Fruit fly (Drosophila melanogaster) whole organism, embryonic: ENCODE data around the gene CG10413.

Experiments used
- Ada2b ChIP-seq: fragments of 200-800 bp; sonication (Bioruptor generic); IDR thresholded peaks from 2 replicates; pipeline ENCODE4 v1.3.6; 2022; ENCODE audit warnings: missing biosample characterization, missing genetic modification characterization
- Asciz ChIP-seq: fragments of 200-800 bp; sonication (Bioruptor generic); optimal IDR thresholded peaks from 2 replicates; lab custom pipeline; 2017; ENCODE audit warnings: missing biosample characterization, mild to moderate bottlenecking, missing genetic modification characterization, missing genetic modification reagents
- Bteb2 ChIP-seq: fragments of 200-800 bp; sonication (Bioruptor generic); optimal IDR thresholded peaks from 2 replicates; lab custom pipeline; 2016; ENCODE audit warnings: missing biosample characterization, missing genetic modification characterization
- CG10209 ChIP-seq: fragments of 200-800 bp; sonication (Bioruptor generic); optimal IDR thresholded peaks from 3 replicates; lab custom pipeline; 2017; ENCODE audit warnings: missing biosample characterization, mild to moderate bottlenecking, missing genetic modification characterization, missing genetic modification reagents
- CG12236 ChIP-seq: fragments of 200-800 bp; sonication (Bioruptor generic); optimal IDR thresholded peaks from 2 replicates; lab custom pipeline; 2016; ENCODE audit warnings: missing biosample characterization, missing genetic modification characterization
- CG12299 ChIP-seq: fragments of 200-800 bp; sonication (Bioruptor generic); optimal IDR thresholded peaks from 2 replicates; lab custom pipeline; 2018; ENCODE audit warnings: missing biosample characterization, mild to moderate bottlenecking, missing genetic modification characterization
- CG13123 ChIP-seq: fragments of 200-800 bp; sonication (Bioruptor generic); optimal IDR thresholded peaks from 2 replicates; lab custom pipeline; 2016; ENCODE audit warnings: missing biosample characterization, missing genetic modification characterization
- CG13775 ChIP-seq: fragments of 200-800 bp; sonication (Bioruptor generic); optimal IDR thresholded peaks from 3 replicates; lab custom pipeline; 2017; ENCODE audit warnings: missing biosample characterization, mild to moderate bottlenecking, missing genetic modification characterization
- CG14667 ChIP-seq: fragments of 200-800 bp; sonication (Bioruptor generic); IDR thresholded peaks from 2 replicates; pipeline ENCODE4 v1.3.6; 2022; ENCODE audit warnings: missing biosample characterization, missing genetic modification characterization
- CG16863 ChIP-seq: fragments of 200-800 bp; sonication (Bioruptor generic); optimal IDR thresholded peaks from 3 replicates; lab custom pipeline; 2016; ENCODE audit warnings: missing biosample characterization, missing genetic modification characterization
- CG17829 ChIP-seq: fragments of 200-800 bp; optimal IDR thresholded peaks from 2 replicates; lab custom pipeline; 2019; ENCODE audit warnings: missing biosample characterization, mild to moderate bottlenecking, missing genetic modification characterization, moderate library complexity
- CG31388 ChIP-seq: fragments of 200-800 bp; sonication (Bioruptor generic); optimal IDR thresholded peaks from 2 replicates; lab custom pipeline; 2016; ENCODE audit warnings: missing biosample characterization, missing genetic modification characterization
- CG32772 ChIP-seq: fragments of 200-800 bp; sonication (Bioruptor generic); IDR thresholded peaks from 2 replicates; pipeline ENCODE4 v1.3.6; 2022; ENCODE audit warnings: missing biosample characterization, missing genetic modification characterization
- CG3281 ChIP-seq: fragments of 200-800 bp; sonication (Bioruptor generic); optimal IDR thresholded peaks from 3 replicates; lab custom pipeline; 2017; ENCODE audit warnings: missing biosample characterization, mild to moderate bottlenecking, missing genetic modification characterization
- CG4360 ChIP-seq: fragments of 200-800 bp; sonication (Bioruptor generic); IDR thresholded peaks from 2 replicates; pipeline ENCODE4 v1.3.6; 2022; ENCODE audit warnings: missing biosample characterization, missing genetic modification characterization
- CG8281 ChIP-seq: fragments of 200-800 bp; sonication (Bioruptor generic); optimal IDR thresholded peaks from 2 replicates; lab custom pipeline; 2018; ENCODE audit warnings: missing biosample characterization, mild to moderate bottlenecking, missing genetic modification characterization, moderate library complexity
- CG8478 ChIP-seq: fragments of >200 bp; optimal IDR thresholded peaks from 2 replicates; lab custom pipeline; 2018
- CkIIα-i1 ChIP-seq: fragments of 200-800 bp; sonication (Bioruptor generic); IDR thresholded peaks from 2 replicates; pipeline ENCODE4 v1.3.6; 2022; ENCODE audit warnings: missing biosample characterization, missing genetic modification characterization
- D ChIP-seq, 2 experiments: fragments of 200-800 bp in 1 of 2; fragments of >200 bp in 1 of 2; sonication (Bioruptor generic) in 1 of 2; optimal IDR thresholded peaks; 2 replicates in 1 of 2; 3 replicates in 1 of 2; lab custom pipeline; 2017; ENCODE audit warnings: mild to moderate bottlenecking in 1 of 2, missing biosample characterization in 1 of 2, missing genetic modification characterization in 1 of 2, missing genetic modification reagents in 1 of 2
- Dip2 ChIP-seq: fragments of 200-800 bp; sonication (Bioruptor generic); IDR thresholded peaks from 2 replicates; pipeline ENCODE4 v1.3.6; 2022; ENCODE audit warnings: missing biosample characterization, missing genetic modification characterization
- HmgZ ChIP-seq: fragments of 200-800 bp; sonication (Bioruptor generic); optimal IDR thresholded peaks from 2 replicates; lab custom pipeline; 2018; ENCODE audit warnings: missing biosample characterization, mild to moderate bottlenecking, missing genetic modification characterization
- Myb ChIP-seq: fragments of 200-800 bp; sonication (Bioruptor generic); optimal IDR thresholded peaks from 2 replicates; lab custom pipeline; 2016; ENCODE audit warnings: missing biosample characterization, missing genetic modification characterization
- Neu2 ChIP-seq: fragments of 200-800 bp; sonication (Bioruptor generic); optimal IDR thresholded peaks from 3 replicates; lab custom pipeline; 2016; ENCODE audit warnings: missing biosample characterization, missing genetic modification characterization, borderline replicate concordance
- NfI ChIP-seq: fragments of 200-800 bp; sonication (Bioruptor generic); optimal IDR thresholded peaks from 3 replicates; lab custom pipeline; 2018; ENCODE audit warnings: missing biosample characterization, mild to moderate bottlenecking, missing genetic modification characterization, moderate library complexity
- Ravus ChIP-seq: fragments of 200-800 bp; sonication (Bioruptor generic); IDR thresholded peaks from 2 replicates; pipeline ENCODE4 v1.3.6; 2022; ENCODE audit warnings: missing biosample characterization, missing genetic modification characterization
- Scr ChIP-seq: fragments of 200-800 bp; sonication (Bioruptor generic); IDR thresholded peaks from 2 replicates; pipeline ENCODE4 v1.3.6; 2022; ENCODE audit warnings: missing biosample characterization, missing genetic modification characterization; ENCODE audit not compliant: partially characterized antibody
- Sin3A ChIP-seq: fragments of >200 bp; optimal IDR thresholded peaks from 2 replicates; lab custom pipeline; 2018
- Usf ChIP-seq: fragments of 200-800 bp; sonication (Bioruptor generic); optimal IDR thresholded peaks from 2 replicates; lab custom pipeline; 2017; ENCODE audit warnings: missing genotype, missing biosample characterization, missing genetic modification characterization
- Xrp1 ChIP-seq: fragments of 200-800 bp; sonication (Bioruptor generic); IDR thresholded peaks from 2 replicates; pipeline ENCODE4 v1.3.6; 2022; ENCODE audit warnings: missing biosample characterization, missing genetic modification characterization
- abd-A ChIP-seq: fragments of 200-800 bp; sonication (Bioruptor generic); optimal IDR thresholded peaks from 3 replicates; lab custom pipeline; 2019; ENCODE audit warnings: missing biosample characterization, mild to moderate bottlenecking, missing genetic modification characterization, moderate library complexity
- aop ChIP-seq: fragments of 200-800 bp; sonication (Bioruptor generic); IDR thresholded peaks from 2 replicates; pipeline ENCODE4 v1.3.6; 2022; ENCODE audit warnings: missing biosample characterization, missing genetic modification characterization
- cg ChIP-seq: fragments of 200-800 bp; sonication (Bioruptor generic); optimal IDR thresholded peaks from 3 replicates; lab custom pipeline; 2019; ENCODE audit warnings: missing biosample characterization, mild to moderate bottlenecking, missing genetic modification characterization, moderate library complexity
- croc ChIP-seq: fragments of 200-800 bp; sonication (Bioruptor generic); conservative IDR thresholded peaks from 3 replicates; pipeline ENCODE4 v1.3.6; 2022; ENCODE audit warnings: missing biosample characterization, missing genetic modification characterization
- cwo ChIP-seq: fragments of 200-800 bp; sonication (Bioruptor generic); optimal IDR thresholded peaks from 3 replicates; lab custom pipeline; 2017; ENCODE audit warnings: missing biosample characterization, missing genetic modification characterization, mild to moderate bottlenecking, moderate library complexity, missing genetic modification reagents
- dimm ChIP-seq: fragments of 200-800 bp; sonication (Bioruptor generic); IDR thresholded peaks from 2 replicates; pipeline ENCODE4 v1.3.6; 2022; ENCODE audit warnings: missing biosample characterization, missing genetic modification characterization
- ewg ChIP-seq: fragments of 200-800 bp; sonication (Bioruptor generic); optimal IDR thresholded peaks from 3 replicates; lab custom pipeline; 2017; ENCODE audit warnings: mild to moderate bottlenecking, missing biosample characterization, missing genetic modification reagents, missing genetic modification characterization
- h ChIP-seq: fragments of >200 bp; optimal IDR thresholded peaks from 2 replicates; lab custom pipeline; 2017
- her ChIP-seq: fragments of 200-800 bp; sonication (Bioruptor generic); optimal IDR thresholded peaks from 2 replicates; lab custom pipeline; 2016; ENCODE audit warnings: missing biosample characterization, missing genetic modification characterization
- insv ChIP-seq, 2 experiments: fragments of 200-800 bp; sonication (Bioruptor generic); optimal IDR thresholded peaks; 3 replicates each; lab custom pipeline; 2016 to 2018; ENCODE audit warnings: missing biosample characterization in 2 of 2, missing genetic modification characterization in 2 of 2
- inv ChIP-seq: fragments of 200-800 bp; sonication (Bioruptor generic); IDR thresholded peaks from 2 replicates; pipeline ENCODE4 v1.3.6; 2022; ENCODE audit warnings: missing biosample characterization, missing genetic modification characterization; ENCODE audit not compliant: partially characterized antibody
- oc ChIP-seq: fragments of 200-800 bp; sonication (Bioruptor generic); optimal IDR thresholded peaks from 2 replicates; lab custom pipeline; 2018; ENCODE audit warnings: missing biosample characterization, mild to moderate bottlenecking, missing genetic modification characterization, moderate library complexity
- onecut ChIP-seq: fragments of 200-800 bp; sonication (Bioruptor generic); IDR thresholded peaks from 2 replicates; pipeline ENCODE4 v1.3.6; 2022; ENCODE audit warnings: missing biosample characterization, missing genetic modification characterization
- otp ChIP-seq: fragments of 200-800 bp; sonication (Bioruptor generic); IDR thresholded peaks from 3 replicates; pipeline ENCODE4, ENCODE4 v1.3.6; 2022; ENCODE audit warnings: missing biosample characterization, missing genetic modification characterization
- pho ChIP-seq: fragments of 200-800 bp; sonication (Bioruptor generic); optimal IDR thresholded peaks from 2 replicates; lab custom pipeline; 2016; ENCODE audit warnings: missing biosample characterization, missing genetic modification characterization
- salm ChIP-seq: fragments of 200-800 bp; sonication (Bioruptor generic); optimal IDR thresholded peaks from 2 replicates; lab custom pipeline; 2018; ENCODE audit warnings: missing biosample characterization, mild to moderate bottlenecking, missing genetic modification characterization
- schlank ChIP-seq: fragments of 200-800 bp; sonication (Bioruptor generic); optimal IDR thresholded peaks from 2 replicates; lab custom pipeline; 2018; ENCODE audit warnings: missing biosample characterization, mild to moderate bottlenecking, missing genetic modification characterization
- sens-2 ChIP-seq: fragments of 200-800 bp; sonication (Bioruptor generic); IDR thresholded peaks from 2 replicates; pipeline ENCODE4 v1.3.6; 2022; ENCODE audit warnings: missing biosample characterization, missing genetic modification characterization
- sim ChIP-seq: fragments of 200-800 bp; sonication (Bioruptor generic); IDR thresholded peaks from 2 replicates; pipeline ENCODE4 v1.3.6; 2022; ENCODE audit warnings: missing biosample characterization, missing genetic modification characterization
- slbo ChIP-seq: fragments of 200-800 bp; sonication (Bioruptor generic); IDR thresholded peaks from 2 replicates; pipeline ENCODE4 v1.3.6; 2022; ENCODE audit warnings: missing biosample characterization, missing genetic modification characterization
- stc ChIP-seq: fragments of 200-800 bp; sonication (Bioruptor generic); IDR thresholded peaks from 2 replicates; pipeline ENCODE4 v1.3.6; 2022; ENCODE audit warnings: missing biosample characterization, missing genetic modification characterization

CG10413 gene

dm6 chr2L:18620153-18620552 is 15.1 kb upstream of the CG10413 start (continued):
- TF ChIP-seq cwo (no peak), CG17829 (tag; lab: Kevin White, UChicago) (no peak), salm (tag; lab: Kevin White, UChicago) (no peak), slbo (no peak), CkIIα-i1 (GFP tag; lab: Robert Waterston, UW) (no peak), Xrp1 (0 out of 2 replicates have a peak, but pooled peaks have one; percentile 11)

- no peak; the same call in 1 of the 3 replicates for TF ChIP-seq croc (GFP tag; lab: Robert Waterston, UW)
- peak; percentile 9 for TF ChIP-seq salm (tag; lab: Kevin White, UChicago)
- TF ChIP-seq Bteb2 (GFP tag; lab: Kevin White, UChicago): no peak
- TF ChIP-seq cg: no peak
- peak; percentile 43 for TF ChIP-seq her
- no peak for TF ChIP-seq CG8478 (lab: Kevin White, UChicago)
- peak in 1 of 2 experiments; percentile 42 for TF ChIP-seq insv (GFP tag; optimal IDR thresholded peaks at IDR 0.05; lab: Kevin White, UChicago)
- TF ChIP-seq Scr (GFP tag; lab: Robert Waterston, UW): no peak; the same call in 1 of the 2 replicates
- TF ChIP-seq CG12236 (GFP tag; lab: Kevin White, UChicago): no peak
- no peak for TF ChIP-seq CG31388 (GFP tag; lab: Kevin White, UChicago)
- peak; percentile 89 for TF ChIP-seq CG17829 (tag; lab: Kevin White, UChicago)
- TF ChIP-seq CG13775: peak; percentile 31
- peak; percentile 17 for TF ChIP-seq schlank (tag; lab: Kevin White, UChicago)
- peak; percentile 47 for TF ChIP-seq CG32772 (GFP tag; lab: Robert Waterston, UW)
- TF ChIP-seq CG14667 (GFP tag; lab: Robert Waterston, UW): peak; percentile 46; the same call in 1 of the 2 replicates
- TF ChIP-seq CG3281 (GFP tag; lab: Kevin White, UChicago): peak; percentile 71
- TF ChIP-seq Asciz (GFP tag; lab: Kevin White, UChicago): peak; percentile 73
- no peak for TF ChIP-seq aop
- peak; percentile 53 for TF ChIP-seq CG8281
- peak; percentile 47 for TF ChIP-seq Ada2b (GFP tag; lab: Robert Waterston, UW)
- no peak for TF ChIP-seq abd-A
- TF ChIP-seq stc (GFP tag; lab: Robert Waterston, UW): peak; percentile 82; the same call in 1 of the 2 replicates
- TF ChIP-seq h (lab: Kevin White, UChicago): no peak
- TF ChIP-seq Neu2 (GFP tag; lab: Kevin White, UChicago): no peak
- no peak; the same call in 1 of the 2 replicates for TF ChIP-seq Ravus (GFP tag; lab: Robert Waterston, UW)
- TF ChIP-seq Usf (GFP tag; lab: Kevin White, UChicago): no peak
- peak; percentile 76 for TF ChIP-seq onecut (GFP tag; lab: Robert Waterston, UW)
- TF ChIP-seq sim: no peak
- TF ChIP-seq CG4360 (GFP tag; lab: Robert Waterston, UW): peak; percentile 5; the same call in 1 of the 2 replicates
- peak; percentile 19 for TF ChIP-seq ewg (GFP tag; lab: Kevin White, UChicago)
- TF ChIP-seq Myb (GFP tag; lab: Kevin White, UChicago): no peak
- TF ChIP-seq CG13123 (GFP tag; lab: Kevin White, UChicago): peak; percentile 51
- no peak for TF ChIP-seq dimm (GFP tag; lab: Robert Waterston, UW)
- peak; percentile 34 for TF ChIP-seq CG10209 (GFP tag; lab: Kevin White, UChicago)
- TF ChIP-seq HmgZ (tag; lab: Kevin White, UChicago): peak; percentile 44
- TF ChIP-seq Sin3A (lab: Kevin White, UChicago): no peak
- TF ChIP-seq otp (GFP tag; lab: Robert Waterston, UW): peak; percentile 43; the same call in 2 of the 3 replicates
- peak; percentile 42 for TF ChIP-seq CG12299 (tag; lab: Kevin White, UChicago)
- no peak for TF ChIP-seq CG16863 (GFP tag; lab: Kevin White, UChicago)
- no peak for TF ChIP-seq CkIIα-i1 (GFP tag; lab: Robert Waterston, UW)
- no peak for TF ChIP-seq inv (GFP tag; lab: Robert Waterston, UW)
- TF ChIP-seq sens-2: no peak
- TF ChIP-seq Dip2: no peak
- TF ChIP-seq NfI (GFP tag; lab: Kevin White, UChicago): no peak
- TF ChIP-seq oc (tag; lab: Kevin White, UChicago): peak; percentile 79
- TF ChIP-seq pho: no peak
- TF ChIP-seq D (optimal IDR thresholded peaks at IDR 0.05; lab: Kevin White, UChicago): no peak
- TF ChIP-seq D (GFP tag; optimal IDR thresholded peaks at IDR 0.05; lab: Kevin White, UChicago): peak; percentile 39
These were observed 12.0 kb upstream of the CG10413 start, which contains the start of gene MESR3 for dm6 chr2L:18617003-18617402. Gene MESR3 (plus strand): TSS chr2L:18617256.
